Worm (Caenorhabditis elegans) whole organism, L3 larva: ENCODE results near the gene Y54F10BM.23.

Experiments
- nhr-11 ChIP-seq: fragments of 150-350 bp; optimal IDR thresholded peaks from 2 replicates; lab custom pipeline; 2014; ENCODE audit warnings: missing biosample characterization, missing genetic modification characterization
- skn-1 ChIP-seq: fragments of 150-350 bp; optimal IDR thresholded peaks from 2 replicates; lab custom pipeline; 2014; ENCODE audit warnings: missing biosample characterization, missing genetic modification characterization

DNA sequence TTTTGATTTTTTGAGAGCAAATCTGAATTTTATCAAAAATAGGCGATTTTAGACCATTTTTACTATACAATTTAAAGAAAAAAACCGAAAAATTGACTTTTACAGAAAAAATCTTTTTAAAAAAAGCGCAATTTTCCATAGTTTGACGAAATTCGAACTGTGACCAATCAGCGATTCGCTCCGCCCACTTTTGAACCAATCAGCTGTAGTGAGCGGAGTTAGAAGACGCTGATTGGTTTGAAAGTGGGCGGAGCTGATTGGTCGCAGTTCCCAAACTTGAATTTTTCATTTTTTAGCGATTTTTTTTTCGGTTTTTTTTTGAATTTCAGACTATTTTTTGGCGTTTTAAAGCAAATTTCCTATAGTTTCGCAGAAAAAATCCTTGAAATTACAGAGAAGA is 45.3 kb upstream of the Y54F10BM.23 start:
- TF ChIP-seq skn-1 (tag; lab: Kevin White, UChicago) (no peak), nhr-11 (no peak)
